Worm (Caenorhabditis elegans) whole organism, midembryonic: ENCODE measurements around the gene pgp-10.

ENCODE experiments used
- T22C8.4 ChIP-seq: fragments of 200-800 bp; sonication (Bioruptor generic); IDR thresholded peaks from 2 replicates; pipeline ENCODE4 v1.3.6; 2022; ENCODE audit warnings: missing genetic modification characterization, missing compliant biosample characterization
- cog-1 ChIP-seq: sonication (generic microtip); optimal IDR thresholded peaks from 2 replicates; lab custom pipeline; 2016; ENCODE audit warnings: missing genetic modification characterization, missing compliant biosample characterization
- flt-1 ChIP-seq: fragments of 200-800 bp; sonication (Bioruptor generic); IDR thresholded peaks from 2 replicates; pipeline ENCODE4 v1.3.6; 2022; ENCODE audit warnings: missing genetic modification characterization, missing compliant biosample characterization
- med-1 ChIP-seq: sonication (generic microtip); optimal IDR thresholded peaks from 2 replicates; lab custom pipeline; 2017; ENCODE audit warnings: missing genetic modification characterization, mild to moderate bottlenecking, missing compliant biosample characterization, antibody characterized with exemption, missing genetic modification reagents; ENCODE audit not compliant: insufficient read depth
- ref-1 ChIP-seq: fragments of 200-800 bp; sonication (Bioruptor generic); conservative IDR thresholded peaks from 2 replicates; pipeline ENCODE4 v1.3.6; 2022; ENCODE audit warnings: missing genetic modification reagents, missing genetic modification characterization, missing compliant biosample characterization
- ztf-23 ChIP-seq: fragments of 200-800 bp; sonication (Bioruptor generic); IDR thresholded peaks from 2 replicates; pipeline ENCODE4 v1.3.6; 2022; ENCODE audit warnings: missing genetic modification reagents, missing genetic modification characterization, missing compliant biosample characterization

ce11 chrX:7211405-7211804, 52.6 kb downstream of the pgp-10 start, which contains the start of gene spp-22:
- TF ChIP-seq ztf-23: no peak
- TF ChIP-seq cog-1 (tag; lab: Kevin White, UChicago): no peak
- TF ChIP-seq T22C8.4 (GFP tag; lab: Robert Waterston, UW): no peak
- TF ChIP-seq flt-1 (GFP tag; lab: Robert Waterston, UW): no peak
- no peak for TF ChIP-seq med-1
- TF ChIP-seq ref-1 (GFP tag; lab: Robert Waterston, UW): no peak
